Fruit fly (Drosophila melanogaster) whole organism, prepupa: ENCODE data around the gene Msp300.

Experiments used
- CG11762 ChIP-seq: fragments of 200-800 bp; sonication (Bioruptor generic); optimal IDR thresholded peaks from 3 replicates; lab custom pipeline; 2016; ENCODE audit warnings: missing biosample characterization, missing genetic modification characterization; ENCODE audit not compliant: insufficient read depth
- CG15336 ChIP-seq: fragments of 200-800 bp; sonication (Bioruptor generic); IDR thresholded peaks from 2 replicates; pipeline ENCODE4 v1.3.6; 2022; ENCODE audit warnings: missing biosample characterization, missing genetic modification characterization
- CG6163 ChIP-seq: fragments of 200-800 bp; sonication (Bioruptor generic); IDR thresholded peaks from 3 replicates; pipeline ENCODE4 v1.3.6; 2022; ENCODE audit warnings: missing biosample characterization, missing genetic modification characterization
- CG6808 ChIP-seq: fragments of 200-800 bp; sonication (Bioruptor generic); optimal IDR thresholded peaks from 3 replicates; lab custom pipeline; 2017; ENCODE audit warnings: missing biosample characterization, missing genetic modification characterization, mild to moderate bottlenecking, moderate library complexity, missing genetic modification reagents
- Sox102F ChIP-seq: fragments of 200-800 bp; sonication (Bioruptor generic); optimal IDR thresholded peaks from 2 replicates; lab custom pipeline; 2016; ENCODE audit warnings: missing biosample characterization, mild to moderate bottlenecking, missing genetic modification characterization
- Sox15 ChIP-seq: fragments of 200-800 bp; sonication (Bioruptor generic); optimal IDR thresholded peaks from 3 replicates; lab custom pipeline; 2016; ENCODE audit warnings: missing biosample characterization, missing genetic modification characterization
- cyc ChIP-seq: fragments of 200-800 bp; sonication (Bioruptor generic); optimal IDR thresholded peaks from 3 replicates; lab custom pipeline; 2016; ENCODE audit warnings: missing biosample characterization, missing genetic modification characterization
- fd59A ChIP-seq: fragments of 200-800 bp; sonication (Bioruptor generic); optimal IDR thresholded peaks from 2 replicates; lab custom pipeline; 2017; ENCODE audit warnings: missing biosample characterization, mild to moderate bottlenecking, missing genetic modification characterization, missing genetic modification reagents
- salr ChIP-seq, 2 experiments: fragments of 200-800 bp; sonication (Bioruptor generic); optimal IDR thresholded peaks; 3 replicates each; lab custom pipeline; 2016 to 2018; ENCODE audit warnings: missing biosample characterization in 2 of 2, missing genetic modification characterization in 2 of 2, mild to moderate bottlenecking in 1 of 2
- ss ChIP-seq, 2 experiments: fragments of 200-800 bp; sonication (Bioruptor generic); optimal IDR thresholded peaks; 2 replicates in 1 of 2; 3 replicates in 1 of 2; lab custom pipeline; 2017 to 2018; ENCODE audit warnings: mild to moderate bottlenecking in 2 of 2, missing biosample characterization in 2 of 2, missing genetic modification characterization in 2 of 2, moderate library complexity in 1 of 2

DNA sequence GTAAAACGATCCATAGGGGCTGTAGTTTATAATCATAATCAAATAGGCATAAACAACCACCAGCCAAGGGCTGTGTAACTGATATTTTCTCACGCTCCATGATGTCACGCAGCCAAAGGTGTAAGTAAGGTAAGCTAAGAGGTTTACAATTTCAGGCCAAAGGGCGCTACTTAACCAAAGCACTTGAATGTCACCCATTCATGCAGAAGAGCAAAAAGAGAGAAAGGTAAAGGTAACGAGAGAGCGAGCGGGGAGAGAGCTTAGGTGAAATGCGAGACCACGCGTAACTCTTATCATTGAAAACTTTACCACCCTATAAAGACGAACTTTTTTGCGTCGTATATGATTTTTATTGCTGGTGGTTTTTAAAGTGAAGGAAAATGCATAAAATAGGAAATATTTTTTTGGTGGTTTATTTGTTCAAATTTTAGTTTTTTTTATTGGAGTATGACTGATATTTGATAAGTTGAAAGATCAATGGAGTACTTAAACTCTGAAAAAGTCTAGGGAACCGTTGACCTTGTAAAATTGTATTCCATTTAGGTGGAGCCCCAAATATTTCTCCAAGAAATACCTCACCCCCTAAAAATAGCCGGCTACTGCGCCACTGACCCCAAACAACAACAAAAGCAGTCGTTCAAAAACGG, 7.1 kb downstream of the Msp300 start:
- TF ChIP-seq Sox102F (GFP tag; lab: Kevin White, UChicago) (peak; percentile 98), CG11762 (GFP tag; lab: Kevin White, UChicago) (peak; percentile 89), cyc (peak; percentile 98), Sox15 (GFP tag; lab: Kevin White, UChicago) (peak; percentile 95), ss (GFP tag; optimal IDR thresholded peaks at IDR 0.05; lab: Kevin White, UChicago) (peak; percentile 57 to 77), salr (GFP tag; optimal IDR thresholded peaks at IDR 0.05; lab: Kevin White, UChicago) (peak; percentile 77 to 96), CG15336 (GFP tag; lab: Robert Waterston, UW) (peak; percentile 91), CG6163 (peak; percentile 95), CG6808 (GFP tag; lab: Kevin White, UChicago) (peak; percentile 76), fd59A (peak; percentile 87)
